Fruit fly (Drosophila melanogaster) whole organism, embryonic: ENCODE measurements around the gene Sbds.

ENCODE experiments used
- Adf1 ChIP-seq: fragments of 200-800 bp; sonication (Bioruptor generic); IDR thresholded peaks from 2 replicates; pipeline ENCODE4 v1.3.6; 2022; ENCODE audit warnings: missing biosample characterization, missing genetic modification characterization
- CG10431 ChIP-seq: fragments of 200-800 bp; sonication (Bioruptor generic); optimal IDR thresholded peaks from 3 replicates; lab custom pipeline; 2018; ENCODE audit warnings: missing biosample characterization, mild to moderate bottlenecking, missing genetic modification characterization
- CG12744 ChIP-seq: fragments of 200-800 bp; sonication (Bioruptor generic); optimal IDR thresholded peaks from 2 replicates; lab custom pipeline; 2016; ENCODE audit warnings: missing biosample characterization, missing genetic modification characterization
- CG13287 ChIP-seq: fragments of 200-800 bp; sonication (Bioruptor generic); IDR thresholded peaks from 2 replicates; pipeline ENCODE4 v1.3.6; 2022; ENCODE audit warnings: missing biosample characterization, missing genetic modification characterization; ENCODE audit not compliant: partially characterized antibody
- CG13894 ChIP-seq: fragments of 200-800 bp; sonication (Bioruptor generic); optimal IDR thresholded peaks from 3 replicates; lab custom pipeline; 2018; ENCODE audit warnings: missing biosample characterization, mild to moderate bottlenecking, missing genetic modification characterization, moderate library complexity
- CG1647 ChIP-seq: fragments of 200-800 bp; sonication (Bioruptor generic); optimal IDR thresholded peaks from 3 replicates; lab custom pipeline; 2016; ENCODE audit warnings: missing biosample characterization, missing genetic modification characterization
- CG17361 ChIP-seq: fragments of 200-800 bp; sonication (Bioruptor generic); IDR thresholded peaks from 3 replicates; pipeline ENCODE4 v1.3.6; 2022; ENCODE audit warnings: missing biosample characterization, missing genetic modification characterization
- CG3065 ChIP-seq: fragments of 200-800 bp; sonication (Bioruptor generic); optimal IDR thresholded peaks from 2 replicates; lab custom pipeline; 2016; ENCODE audit warnings: missing biosample characterization, missing genetic modification characterization
- CG31224 ChIP-seq: fragments of 200-800 bp; sonication (Bioruptor generic); IDR thresholded peaks from 2 replicates; pipeline ENCODE4 v1.3.6; 2022; ENCODE audit warnings: missing biosample characterization, missing genetic modification characterization
- CG31388 ChIP-seq: fragments of 200-800 bp; sonication (Bioruptor generic); optimal IDR thresholded peaks from 2 replicates; lab custom pipeline; 2016; ENCODE audit warnings: missing biosample characterization, missing genetic modification characterization
- CG3407 ChIP-seq: fragments of 200-800 bp; sonication (Bioruptor generic); optimal IDR thresholded peaks from 2 replicates; lab custom pipeline; 2018; ENCODE audit warnings: missing biosample characterization, mild to moderate bottlenecking, missing genetic modification characterization
- CG3995 ChIP-seq: fragments of 200-800 bp; sonication (Bioruptor generic); optimal IDR thresholded peaks from 3 replicates; lab custom pipeline; 2016; ENCODE audit warnings: missing biosample characterization, missing genetic modification characterization
- CG4328 ChIP-seq: fragments of 200-800 bp; sonication (Bioruptor generic); optimal IDR thresholded peaks from 3 replicates; lab custom pipeline; 2017; ENCODE audit warnings: missing biosample characterization, missing genetic modification reagents, missing genetic modification characterization
- CG4854 ChIP-seq: fragments of 200-800 bp; sonication (Bioruptor generic); optimal IDR thresholded peaks from 2 replicates; lab custom pipeline; 2016; ENCODE audit warnings: missing biosample characterization, missing genetic modification characterization, inconsistent platforms
- CG5180 ChIP-seq: fragments of 200-800 bp; sonication (Bioruptor generic); optimal IDR thresholded peaks from 3 replicates; lab custom pipeline; 2017; ENCODE audit warnings: missing biosample characterization, missing genetic modification characterization, mild to moderate bottlenecking, moderate library complexity, missing genetic modification reagents
- CG7987 ChIP-seq: fragments of 200-800 bp; sonication (Bioruptor generic); optimal IDR thresholded peaks from 2 replicates; lab custom pipeline; 2018; ENCODE audit warnings: missing biosample characterization, mild to moderate bottlenecking, missing genetic modification characterization, moderate library complexity
- CG8089 ChIP-seq: fragments of 200-800 bp; sonication (Bioruptor generic); optimal IDR thresholded peaks from 3 replicates; lab custom pipeline; 2016; ENCODE audit warnings: missing biosample characterization, missing genetic modification characterization
- Dfd ChIP-seq, 2 experiments: fragments of >200 bp; optimal IDR thresholded peaks; 2 replicates each; lab custom pipeline; 2017; ENCODE audit warnings: missing biosample characterization in 2 of 2, missing genetic modification characterization in 2 of 2
- Drgx ChIP-seq: fragments of 200-800 bp; sonication (Bioruptor generic); IDR thresholded peaks from 2 replicates; pipeline ENCODE4 v1.3.6; 2022; ENCODE audit warnings: missing biosample characterization, missing genetic modification characterization
- Ets65A ChIP-seq: fragments of 200-800 bp; sonication (Bioruptor generic); peaks from one replicate; lab custom pipeline; 2016; ENCODE audit warnings: missing biosample characterization, missing genetic modification characterization
- Gsc ChIP-seq: fragments of 200-800 bp; sonication (Bioruptor generic); IDR thresholded peaks from 2 replicates; pipeline ENCODE4 v1.3.6; 2022; ENCODE audit warnings: missing biosample characterization, missing genetic modification characterization
- Gug ChIP-seq: fragments of 200-800 bp; sonication (Bioruptor generic); IDR thresholded peaks from 4 replicates; pipeline ENCODE4 v1.3.6; 2022; ENCODE audit warnings: missing biosample characterization, missing genetic modification characterization
- Hr51 ChIP-seq, 2 experiments: fragments of 200-800 bp; sonication (Bioruptor generic); optimal IDR thresholded peaks; 2 replicates in 1 of 2; 3 replicates in 1 of 2; lab custom pipeline; 2016 to 2018; ENCODE audit warnings: missing biosample characterization in 2 of 2, missing genetic modification characterization in 2 of 2, mild to moderate bottlenecking in 1 of 2, moderate library complexity in 1 of 2
- Kr ChIP-seq: fragments of 200-800 bp; sonication (Bioruptor generic); optimal IDR thresholded peaks from 2 replicates; lab custom pipeline; 2017; ENCODE audit warnings: missing biosample characterization, mild to moderate bottlenecking, missing genetic modification characterization
- NC2α ChIP-seq: fragments of 200-800 bp; sonication (Bioruptor generic); optimal IDR thresholded peaks from 2 replicates; lab custom pipeline; 2016; ENCODE audit warnings: missing biosample characterization, missing genetic modification characterization
- Ravus ChIP-seq: fragments of 200-800 bp; sonication (Bioruptor generic); IDR thresholded peaks from 2 replicates; pipeline ENCODE4 v1.3.6; 2022; ENCODE audit warnings: missing biosample characterization, missing genetic modification characterization
- aop ChIP-seq: fragments of 200-800 bp; sonication (Bioruptor generic); IDR thresholded peaks from 2 replicates; pipeline ENCODE4 v1.3.6; 2022; ENCODE audit warnings: missing biosample characterization, missing genetic modification characterization
- bbx ChIP-seq: fragments of 200-800 bp; sonication (Bioruptor generic); IDR thresholded peaks from 2 replicates; pipeline ENCODE4 v1.3.6; 2022; ENCODE audit warnings: missing biosample characterization, missing genetic modification characterization; ENCODE audit not compliant: partially characterized antibody
- bowl ChIP-seq: fragments of 200-800 bp; sonication (Bioruptor generic); IDR thresholded peaks from 2 replicates; pipeline ENCODE4 v1.3.6; 2022; ENCODE audit warnings: missing biosample characterization, missing genetic modification characterization
- caup ChIP-seq: fragments of 200-800 bp; sonication (Bioruptor generic); optimal IDR thresholded peaks from 3 replicates; lab custom pipeline; 2017; ENCODE audit warnings: missing biosample characterization, mild to moderate bottlenecking, missing genetic modification characterization, moderate library complexity; ENCODE audit not compliant: severe bottlenecking
- croc ChIP-seq: fragments of 200-800 bp; sonication (Bioruptor generic); conservative IDR thresholded peaks from 3 replicates; pipeline ENCODE4 v1.3.6; 2022; ENCODE audit warnings: missing biosample characterization, missing genetic modification characterization
- crp ChIP-seq, 2 experiments: fragments of 200-800 bp; sonication (Bioruptor generic); optimal IDR thresholded peaks; 2 replicates in 1 of 2; 3 replicates in 1 of 2; lab custom pipeline; 2017; ENCODE audit warnings: missing biosample characterization in 2 of 2, missing genetic modification characterization in 2 of 2, mild to moderate bottlenecking in 1 of 2, moderate library complexity in 1 of 2
- emc ChIP-seq: fragments of 200-800 bp; sonication (Bioruptor generic); optimal IDR thresholded peaks from 2 replicates; lab custom pipeline; 2016; ENCODE audit warnings: missing biosample characterization, missing genetic modification characterization
- ems ChIP-seq: fragments of 200-800 bp; sonication (Bioruptor generic); optimal IDR thresholded peaks from 3 replicates; lab custom pipeline; 2016; ENCODE audit warnings: missing biosample characterization, missing genetic modification characterization
- ewg ChIP-seq: fragments of 200-800 bp; sonication (Bioruptor generic); optimal IDR thresholded peaks from 3 replicates; lab custom pipeline; 2017; ENCODE audit warnings: mild to moderate bottlenecking, missing biosample characterization, missing genetic modification reagents, missing genetic modification characterization
- fru ChIP-seq: fragments of >200 bp; optimal IDR thresholded peaks from 2 replicates; lab custom pipeline; 2017
- gem ChIP-seq: fragments of 200-800 bp; sonication (Bioruptor generic); optimal IDR thresholded peaks from 2 replicates; lab custom pipeline; 2019; ENCODE audit warnings: missing biosample characterization, mild to moderate bottlenecking, missing genetic modification characterization, moderate library complexity
- h ChIP-seq: fragments of >200 bp; optimal IDR thresholded peaks from 2 replicates; lab custom pipeline; 2017
- her ChIP-seq: fragments of 200-800 bp; sonication (Bioruptor generic); optimal IDR thresholded peaks from 2 replicates; lab custom pipeline; 2016; ENCODE audit warnings: missing biosample characterization, missing genetic modification characterization
- kni ChIP-seq: fragments of 200-800 bp; sonication (Bioruptor generic); optimal IDR thresholded peaks from 3 replicates; lab custom pipeline; 2017; ENCODE audit warnings: mild to moderate bottlenecking, missing biosample characterization, missing genetic modification reagents, missing genetic modification characterization
- mld ChIP-seq: fragments of 200-800 bp; sonication (Bioruptor generic); IDR thresholded peaks from 3 replicates; pipeline ENCODE4 v1.3.6; 2022; ENCODE audit warnings: missing biosample characterization, missing genetic modification characterization; ENCODE audit not compliant: partially characterized antibody
- nerfin-1 ChIP-seq: fragments of 200-800 bp; sonication (Bioruptor generic); optimal IDR thresholded peaks from 3 replicates; lab custom pipeline; 2019; ENCODE audit warnings: missing biosample characterization, mild to moderate bottlenecking, missing genetic modification characterization, moderate library complexity
- pb ChIP-seq: fragments of 200-800 bp; sonication (Bioruptor generic); optimal IDR thresholded peaks from 3 replicates; lab custom pipeline; 2016; ENCODE audit warnings: missing biosample characterization, missing genetic modification characterization
- prd ChIP-seq, 3 experiments: fragments of >200 bp in 2 of 3; fragments of 200-800 bp in 1 of 3; sonication (Bioruptor generic) in 1 of 3; optimal IDR thresholded peaks in 2 of 3; IDR thresholded peaks in 1 of 3; 2 replicates in 2 of 3; 3 replicates in 1 of 3; pipeline versions ENCODE4 v1.3.6 to Lab custom; 2017 to 2022; ENCODE audit warnings: missing biosample characterization in 1 of 3, missing genetic modification characterization in 1 of 3
- sens ChIP-seq: fragments of 200-800 bp; sonication (Bioruptor generic); peaks from one replicate; lab custom pipeline; 2016; ENCODE audit warnings: missing biosample characterization, missing genetic modification characterization
- tx ChIP-seq: fragments of 200-800 bp; sonication (Bioruptor generic); optimal IDR thresholded peaks from 2 replicates; lab custom pipeline; 2016; ENCODE audit warnings: missing biosample characterization, missing genetic modification characterization
- unpg ChIP-seq: fragments of 200-800 bp; sonication (Bioruptor generic); optimal IDR thresholded peaks from 3 replicates; lab custom pipeline; 2018; ENCODE audit warnings: missing biosample characterization, mild to moderate bottlenecking, missing genetic modification characterization, moderate library complexity
- wor ChIP-seq: fragments of 200-800 bp; sonication (Bioruptor generic); IDR thresholded peaks from 2 replicates; pipeline ENCODE4 v1.3.6; 2022; ENCODE audit warnings: missing biosample characterization, missing genetic modification characterization
- zen ChIP-seq: fragments of 200-800 bp; sonication (Bioruptor generic); optimal IDR thresholded peaks from 3 replicates; lab custom pipeline; 2018; ENCODE audit warnings: missing biosample characterization, mild to moderate bottlenecking, missing genetic modification characterization, moderate library complexity

Sbds gene

dm6 chr3L:6708995-6709606 lies 43.6 kb upstream of the Sbds start (continued):
- TF ChIP-seq CG13287 (GFP tag; lab: Robert Waterston, UW) = no peak; the same call in 1 of the 2 replicates
- TF ChIP-seq CG17361 (GFP tag; lab: Robert Waterston, UW) = peak; percentile 57
- TF ChIP-seq bbx (GFP tag; lab: Robert Waterston, UW) = no peak
- TF ChIP-seq Ravus (GFP tag; lab: Robert Waterston, UW) = no peak; the same call in 1 of the 2 replicates
- peak; percentile 71 for TF ChIP-seq CG31388
- peak; percentile 69 for TF ChIP-seq CG3995 (GFP tag; lab: Kevin White, UChicago)
- no peak for TF ChIP-seq prd (optimal IDR thresholded peaks at IDR 0.05; lab: Kevin White, UChicago)
- TF ChIP-seq prd (GFP tag; IDR thresholded peaks at IDR 0.05; lab: Robert Waterston, UW) = peak; percentile 39; the same call in 1 of the 3 replicates
- peak; percentile 98 for TF ChIP-seq caup (GFP tag; lab: Kevin White, UChicago)
- TF ChIP-seq bowl = no peak
- TF ChIP-seq fru = no peak
- TF ChIP-seq CG8089 (GFP tag; lab: Kevin White, UChicago) = peak; percentile 51
- peak; percentile 90 for TF ChIP-seq CG1647 (GFP tag; lab: Kevin White, UChicago)
- peak; percentile 78 for TF ChIP-seq gem (tag; lab: Kevin White, UChicago)
- no peak for TF ChIP-seq Dfd (GFP tag; optimal IDR thresholded peaks at IDR 0.05; lab: Kevin White, UChicago)
- peak; percentile 85 for TF ChIP-seq CG4854 (GFP tag; lab: Kevin White, UChicago)
- peak; percentile 72 for TF ChIP-seq CG13894 (tag; lab: Kevin White, UChicago)
- no peak for TF ChIP-seq mld (GFP tag; lab: Robert Waterston, UW)
- TF ChIP-seq crp (GFP tag; optimal IDR thresholded peaks at IDR 0.05; lab: Kevin White, UChicago) = peak in 1 of 2 experiments; percentile 36
- peak; percentile 59 for TF ChIP-seq CG5180 (GFP tag; lab: Kevin White, UChicago)
- peak; percentile 46 for TF ChIP-seq CG3065 (GFP tag; lab: Kevin White, UChicago)
- TF ChIP-seq CG7987 (GFP tag; lab: Kevin White, UChicago) = peak; percentile 96
- TF ChIP-seq CG10431 (GFP tag; lab: Kevin White, UChicago) = peak; percentile 62
- peak; percentile 35; the same call in 1 of the 2 replicates for TF ChIP-seq Drgx (GFP tag; lab: Robert Waterston, UW)
- TF ChIP-seq ewg (GFP tag; lab: Kevin White, UChicago) = peak; percentile 70
- TF ChIP-seq croc (GFP tag; lab: Robert Waterston, UW) = peak; percentile 29; the same call in 2 of the 3 replicates
- TF ChIP-seq h = no peak
- no peak for TF ChIP-seq Kr (GFP tag; lab: Kevin White, UChicago)
- peak; percentile 79 for TF ChIP-seq CG4328
- peak; percentile 37 to 73 for TF ChIP-seq Hr51 (GFP tag; optimal IDR thresholded peaks at IDR 0.05; lab: Kevin White, UChicago)
- peak; percentile 7 for TF ChIP-seq NC2α
- TF ChIP-seq wor (GFP tag; lab: Robert Waterston, UW) = 0 out of 2 replicates have a peak, but pooled peaks have one; percentile 12
- TF ChIP-seq nerfin-1 = peak; percentile 84
- peak; percentile 88 for TF ChIP-seq CG3407 (GFP tag; lab: Kevin White, UChicago)
- TF ChIP-seq unpg = peak; percentile 90
- TF ChIP-seq ems (GFP tag; lab: Kevin White, UChicago) = peak; percentile 48
- peak; percentile 85 for TF ChIP-seq Gug (GFP tag; lab: Robert Waterston, UW)
- TF ChIP-seq Adf1 = peak; percentile 45
- peak; percentile 30 for TF ChIP-seq kni (GFP tag; lab: Kevin White, UChicago)
- peak; percentile 87 for TF ChIP-seq emc (GFP tag; lab: Kevin White, UChicago)
- peak; percentile 38 for TF ChIP-seq tx (GFP tag; lab: Kevin White, UChicago)
- TF ChIP-seq CG12744 = peak; percentile 81
- TF ChIP-seq sens (GFP tag; lab: Kevin White, UChicago) = peak; percentile 93
- TF ChIP-seq zen (tag; lab: Kevin White, UChicago) = no peak
- TF ChIP-seq aop = no peak
- TF ChIP-seq Gsc = no peak
- peak; percentile 74 for TF ChIP-seq pb (GFP tag; lab: Kevin White, UChicago)
- TF ChIP-seq CG31224 (GFP tag; lab: Robert Waterston, UW) = peak; percentile 74
- TF ChIP-seq Ets65A = peak; percentile 97
- TF ChIP-seq her (GFP tag; lab: Kevin White, UChicago) = peak; percentile 70
